Fruit fly (Drosophila melanogaster) whole organism, embryonic: ENCODE measurements around the gene CG5611.

Source experiments
- ATbp ChIP-seq: fragments of 200-800 bp; sonication (Bioruptor generic); optimal IDR thresholded peaks from 2 replicates; lab custom pipeline; 2017; ENCODE audit warnings: missing biosample characterization, mild to moderate bottlenecking, missing genetic modification characterization, missing genetic modification reagents
- Adf1 ChIP-seq: fragments of 200-800 bp; sonication (Bioruptor generic); IDR thresholded peaks from 2 replicates; pipeline ENCODE4 v1.3.6; 2022; ENCODE audit warnings: missing biosample characterization, missing genetic modification characterization
- Antp ChIP-seq: fragments of 200-800 bp; sonication (Bioruptor generic); optimal IDR thresholded peaks from 3 replicates; lab custom pipeline; 2016; ENCODE audit warnings: missing biosample characterization, missing genetic modification characterization
- CG1024 ChIP-seq: fragments of 200-800 bp; sonication (Bioruptor generic); IDR thresholded peaks from 2 replicates; pipeline ENCODE4 v1.3.6; 2022; ENCODE audit warnings: missing biosample characterization, missing genetic modification characterization
- CG10366 ChIP-seq: fragments of 200-800 bp; sonication (Bioruptor generic); IDR thresholded peaks from 2 replicates; pipeline ENCODE4 v1.3.6; 2022; ENCODE audit warnings: missing biosample characterization, missing genetic modification characterization
- CG13894 ChIP-seq: fragments of 200-800 bp; sonication (Bioruptor generic); optimal IDR thresholded peaks from 3 replicates; lab custom pipeline; 2018; ENCODE audit warnings: missing biosample characterization, mild to moderate bottlenecking, missing genetic modification characterization, moderate library complexity
- CG14014 ChIP-seq: fragments of 200-800 bp; sonication (Bioruptor generic); IDR thresholded peaks from 2 replicates; pipeline ENCODE4 v1.3.6; 2022; ENCODE audit warnings: missing biosample characterization, missing genetic modification characterization
- CG15269 ChIP-seq: fragments of 200-800 bp; sonication (Bioruptor generic); optimal IDR thresholded peaks from 2 replicates; lab custom pipeline; 2018; ENCODE audit warnings: missing biosample characterization, mild to moderate bottlenecking, missing genetic modification characterization, moderate library complexity
- CG16863 ChIP-seq: fragments of 200-800 bp; sonication (Bioruptor generic); optimal IDR thresholded peaks from 3 replicates; lab custom pipeline; 2016; ENCODE audit warnings: missing biosample characterization, missing genetic modification characterization
- CG2120 ChIP-seq: fragments of 200-800 bp; sonication (Bioruptor generic); optimal IDR thresholded peaks from 3 replicates; lab custom pipeline; 2016; ENCODE audit warnings: missing biosample characterization, missing genetic modification characterization
- CG2678 ChIP-seq: fragments of 200-800 bp; sonication (Bioruptor generic); optimal IDR thresholded peaks from 3 replicates; lab custom pipeline; 2019; ENCODE audit warnings: missing biosample characterization, mild to moderate bottlenecking, missing genetic modification characterization, moderate library complexity
- CG4404 ChIP-seq: fragments of 200-800 bp; sonication (Bioruptor generic); IDR thresholded peaks from 2 replicates; pipeline ENCODE4 v1.3.6; 2022; ENCODE audit warnings: missing biosample characterization, missing genetic modification characterization
- CG6175 ChIP-seq: fragments of 200-800 bp; sonication (Bioruptor generic); IDR thresholded peaks from 3 replicates; pipeline ENCODE4 v1.3.6; 2022; ENCODE audit warnings: missing biosample characterization, missing genetic modification characterization
- CG6254 ChIP-seq: fragments of 200-800 bp; sonication (Bioruptor generic); optimal IDR thresholded peaks from 3 replicates; lab custom pipeline; 2017; ENCODE audit warnings: mild to moderate bottlenecking, missing biosample characterization, missing genetic modification reagents, missing genetic modification characterization
- CG6654 ChIP-seq: fragments of 200-800 bp; sonication (Bioruptor generic); optimal IDR thresholded peaks from 2 replicates; lab custom pipeline; 2017; ENCODE audit warnings: missing biosample characterization, mild to moderate bottlenecking, missing genetic modification characterization
- CG6689 ChIP-seq: fragments of 200-800 bp; sonication (Bioruptor generic); IDR thresholded peaks from 2 replicates; pipeline ENCODE4 v1.3.6; 2022; ENCODE audit warnings: missing biosample characterization, missing genetic modification characterization
- CG7839 ChIP-seq: fragments of 200-800 bp; sonication (Bioruptor generic); optimal IDR thresholded peaks from 3 replicates; lab custom pipeline; 2018; ENCODE audit warnings: missing biosample characterization, mild to moderate bottlenecking, missing genetic modification characterization, moderate library complexity
- CG8944 ChIP-seq: fragments of 200-800 bp; sonication (Bioruptor generic); optimal IDR thresholded peaks from 3 replicates; lab custom pipeline; 2016; ENCODE audit warnings: missing biosample characterization, missing genetic modification characterization
- Meics ChIP-seq: fragments of 200-800 bp; sonication (Bioruptor generic); optimal IDR thresholded peaks from 2 replicates; lab custom pipeline; 2017; ENCODE audit warnings: missing biosample characterization, mild to moderate bottlenecking, missing genetic modification characterization
- Pdp1 ChIP-seq, 2 experiments: fragments of 200-800 bp; sonication (Bioruptor generic); optimal IDR thresholded peaks; 3 replicates each; lab custom pipeline; 2016; ENCODE audit warnings: missing biosample characterization in 2 of 2, missing genetic modification characterization in 2 of 2, mild to moderate bottlenecking in 1 of 2, moderate library complexity in 1 of 2
- Ravus ChIP-seq: fragments of 200-800 bp; sonication (Bioruptor generic); IDR thresholded peaks from 2 replicates; pipeline ENCODE4 v1.3.6; 2022; ENCODE audit warnings: missing biosample characterization, missing genetic modification characterization
- Sox102F ChIP-seq: fragments of 200-800 bp; sonication (Bioruptor generic); optimal IDR thresholded peaks from 2 replicates; lab custom pipeline; 2018; ENCODE audit warnings: missing biosample characterization, mild to moderate bottlenecking, missing genetic modification characterization, moderate library complexity
- Vsx1 ChIP-seq: fragments of 200-800 bp; sonication (Bioruptor generic); optimal IDR thresholded peaks from 2 replicates; lab custom pipeline; 2017; ENCODE audit warnings: missing biosample characterization, mild to moderate bottlenecking, missing genetic modification characterization, missing genetic modification reagents
- abd-A ChIP-seq: fragments of 200-800 bp; sonication (Bioruptor generic); optimal IDR thresholded peaks from 3 replicates; lab custom pipeline; 2019; ENCODE audit warnings: missing biosample characterization, mild to moderate bottlenecking, missing genetic modification characterization, moderate library complexity
- chinmo ChIP-seq: fragments of 200-800 bp; sonication (Bioruptor generic); IDR thresholded peaks from 4 replicates; pipeline ENCODE4 v1.3.6; 2022; ENCODE audit warnings: missing biosample characterization, missing genetic modification characterization; ENCODE audit not compliant: partially characterized antibody
- ci ChIP-seq: fragments of 200-800 bp; sonication (Bioruptor generic); IDR thresholded peaks from 3 replicates; pipeline ENCODE4 v1.3.6; 2022; ENCODE audit warnings: missing biosample characterization, missing genetic modification characterization
- croc ChIP-seq: fragments of 200-800 bp; sonication (Bioruptor generic); conservative IDR thresholded peaks from 3 replicates; pipeline ENCODE4 v1.3.6; 2022; ENCODE audit warnings: missing biosample characterization, missing genetic modification characterization
- dm ChIP-seq: fragments of 200-800 bp; sonication (Bioruptor generic); optimal IDR thresholded peaks from 3 replicates; lab custom pipeline; 2016; ENCODE audit warnings: missing biosample characterization, missing genetic modification characterization
- dpn ChIP-seq, 2 experiments: fragments of 200-800 bp; sonication (Bioruptor generic); optimal IDR thresholded peaks; 3 replicates each; lab custom pipeline; 2016; ENCODE audit warnings: missing biosample characterization in 2 of 2, missing genetic modification characterization in 2 of 2
- dysf ChIP-seq: fragments of 200-800 bp; sonication (Bioruptor generic); IDR thresholded peaks from 3 replicates; pipeline ENCODE4 v1.3.6; 2022; ENCODE audit warnings: missing biosample characterization, missing genetic modification characterization
- fd96Cb ChIP-seq: fragments of 200-800 bp; sonication (Bioruptor generic); optimal IDR thresholded peaks from 2 replicates; lab custom pipeline; 2018; ENCODE audit warnings: missing biosample characterization, mild to moderate bottlenecking, missing genetic modification characterization, moderate library complexity
- ftz-f1 ChIP-seq: fragments of 200-800 bp; sonication (Bioruptor generic); optimal IDR thresholded peaks from 2 replicates; lab custom pipeline; 2016; ENCODE audit warnings: missing biosample characterization, missing genetic modification characterization
- gro ChIP-seq: fragments of 200-800 bp; sonication (Bioruptor generic); optimal IDR thresholded peaks from 2 replicates; lab custom pipeline; 2016; ENCODE audit warnings: missing biosample characterization, missing genetic modification characterization
- hkb ChIP-seq, 2 experiments: fragments of 200-800 bp in 1 of 2; fragments of >200 bp in 1 of 2; sonication (Bioruptor generic) in 1 of 2; IDR thresholded peaks in 1 of 2; optimal IDR thresholded peaks in 1 of 2; 2 replicates each; pipeline versions ENCODE4 v1.3.6 to Lab custom; 2017 to 2022; ENCODE audit warnings: missing biosample characterization in 1 of 2, missing genetic modification characterization in 1 of 2
- insv ChIP-seq, 2 experiments: fragments of 200-800 bp; sonication (Bioruptor generic); optimal IDR thresholded peaks; 3 replicates each; lab custom pipeline; 2016 to 2018; ENCODE audit warnings: missing biosample characterization in 2 of 2, missing genetic modification characterization in 2 of 2
- lab ChIP-seq: fragments of 200-800 bp; sonication (Bioruptor generic); optimal IDR thresholded peaks from 3 replicates; lab custom pipeline; 2017; ENCODE audit warnings: missing biosample characterization, missing genetic modification characterization, mild to moderate bottlenecking, moderate library complexity, missing genetic modification reagents
- lmd ChIP-seq: fragments of 200-800 bp; sonication (Bioruptor generic); IDR thresholded peaks from 2 replicates; pipeline ENCODE4 v1.3.6; 2022; ENCODE audit warnings: missing biosample characterization, missing genetic modification characterization
- lov ChIP-seq, 2 experiments: fragments of 200-800 bp in 1 of 2; fragments of >200 bp in 1 of 2; sonication (Bioruptor generic) in 1 of 2; IDR thresholded peaks in 1 of 2; optimal IDR thresholded peaks in 1 of 2; 2 replicates in 1 of 2; 3 replicates in 1 of 2; pipeline versions ENCODE4 v1.3.6 to Lab custom; 2017 to 2022; ENCODE audit warnings: missing biosample characterization in 1 of 2, missing genetic modification characterization in 1 of 2
- mam ChIP-seq: fragments of 200-800 bp; sonication (Bioruptor generic); optimal IDR thresholded peaks from 3 replicates; lab custom pipeline; 2016; ENCODE audit warnings: missing biosample characterization, missing genetic modification characterization
- onecut ChIP-seq: fragments of 200-800 bp; sonication (Bioruptor generic); IDR thresholded peaks from 2 replicates; pipeline ENCODE4 v1.3.6; 2022; ENCODE audit warnings: missing biosample characterization, missing genetic modification characterization
- prd ChIP-seq, 3 experiments: fragments of >200 bp in 2 of 3; fragments of 200-800 bp in 1 of 3; sonication (Bioruptor generic) in 1 of 3; optimal IDR thresholded peaks in 2 of 3; IDR thresholded peaks in 1 of 3; 2 replicates in 2 of 3; 3 replicates in 1 of 3; pipeline versions ENCODE4 v1.3.6 to Lab custom; 2017 to 2022; ENCODE audit warnings: missing biosample characterization in 1 of 3, missing genetic modification characterization in 1 of 3
- ranshi ChIP-seq: fragments of 200-800 bp; sonication (Bioruptor generic); IDR thresholded peaks from 2 replicates; pipeline ENCODE4 v1.3.6; 2022; ENCODE audit warnings: missing biosample characterization, missing genetic modification characterization
- row ChIP-seq: fragments of 200-800 bp; sonication (Bioruptor generic); IDR thresholded peaks from 3 replicates; pipeline ENCODE4 v1.3.6; 2022; ENCODE audit warnings: missing biosample characterization, missing genetic modification characterization
- sd ChIP-seq: fragments of 200-800 bp; sonication (Bioruptor generic); optimal IDR thresholded peaks from 3 replicates; lab custom pipeline; 2018; ENCODE audit warnings: missing biosample characterization, mild to moderate bottlenecking, missing genetic modification characterization, moderate library complexity
- slbo ChIP-seq: fragments of 200-800 bp; sonication (Bioruptor generic); IDR thresholded peaks from 2 replicates; pipeline ENCODE4 v1.3.6; 2022; ENCODE audit warnings: missing biosample characterization, missing genetic modification characterization
- sr ChIP-seq: fragments of 200-800 bp; sonication (Bioruptor generic); IDR thresholded peaks from 3 replicates; pipeline ENCODE4 v1.3.6; 2022; ENCODE audit warnings: missing biosample characterization, missing genetic modification characterization

Gene CG5611

DNA sequence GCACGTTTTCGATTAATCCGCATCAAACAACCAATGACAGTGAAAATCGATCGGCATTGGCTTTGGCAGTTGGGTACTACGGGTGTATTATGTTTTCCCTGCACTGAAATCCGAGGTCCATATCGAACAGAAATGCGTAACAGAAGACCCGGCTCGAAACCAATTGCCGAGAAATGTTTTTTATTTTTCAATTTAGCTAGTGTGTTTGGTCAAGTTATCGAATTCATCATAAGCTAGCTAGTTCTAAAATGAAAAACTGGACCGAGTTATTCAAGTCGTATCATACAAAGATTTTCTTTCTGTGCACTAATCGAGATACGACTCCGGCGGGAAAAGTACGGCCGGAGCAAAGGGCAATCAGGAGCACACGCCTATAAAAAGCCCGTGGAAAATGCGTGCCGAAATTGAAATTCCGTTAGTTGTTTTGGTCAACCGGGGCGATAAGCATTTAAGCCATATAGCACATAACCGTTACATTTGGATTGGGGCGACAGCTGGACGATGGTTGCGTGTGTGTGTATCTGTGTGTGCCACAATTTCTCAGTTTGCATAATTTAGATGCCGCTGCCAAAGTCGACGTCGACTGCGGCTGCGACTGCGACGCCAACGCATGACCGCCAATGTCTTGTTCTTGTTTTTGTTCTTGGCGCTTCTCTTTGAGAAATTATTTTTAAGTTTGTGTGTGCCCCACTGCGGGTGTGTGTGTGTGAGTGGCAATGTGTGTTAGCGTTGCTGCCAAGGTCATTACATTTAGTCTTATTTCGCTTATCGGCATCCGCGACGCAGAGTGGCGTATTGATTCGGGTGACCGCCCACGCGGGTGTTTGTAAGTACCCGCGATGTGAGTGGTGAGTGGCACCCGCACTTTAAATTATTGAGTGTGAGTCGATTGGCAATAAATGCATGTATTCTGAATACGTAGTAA lies 26.5 kb downstream of the CG5611 start (continued):
- TF ChIP-seq chinmo (0 out of 4 replicates have a peak, but pooled peaks have one; percentile 41), sr (GFP tag; lab: Robert Waterston, UW) (peak; percentile 79; the same call in 2 of the 3 replicates), Antp (peak; percentile 9), CG7839 (tag; lab: Kevin White, UChicago) (peak; percentile 4), CG4404 (GFP tag; lab: Robert Waterston, UW) (no peak), Adf1 (GFP tag; lab: Robert Waterston, UW) (peak; percentile 93), prd (optimal IDR thresholded peaks at IDR 0.05; lab: Kevin White, UChicago) (no peak), prd (GFP tag; IDR thresholded peaks at IDR 0.05; lab: Robert Waterston, UW) (0 out of 3 replicates have a peak, but pooled peaks have one; percentile 11), abd-A (tag; lab: Kevin White, UChicago) (peak; percentile 3), gro (GFP tag; lab: Kevin White, UChicago) (peak; percentile 12), row (GFP tag; lab: Robert Waterston, UW) (peak; percentile 42; the same call in 2 of the 3 replicates), ranshi (GFP tag; lab: Robert Waterston, UW) (0 out of 2 replicates have a peak, but pooled peaks have one; percentile 7), lov (optimal IDR thresholded peaks at IDR 0.05; lab: Kevin White, UChicago) (no peak), lov (GFP tag; IDR thresholded peaks at IDR 0.05; lab: Robert Waterston, UW) (no peak), Meics (peak; percentile 27), lab (GFP tag; lab: Kevin White, UChicago) (peak; percentile 15), CG6654 (GFP tag; lab: Kevin White, UChicago) (no peak), CG6175 (GFP tag; lab: Robert Waterston, UW) (peak; percentile 72; the same call in 1 of the 3 replicates), fd96Cb (tag; lab: Kevin White, UChicago) (peak; percentile 8), CG10366 (GFP tag; lab: Robert Waterston, UW) (peak; percentile 10; the same call in 1 of the 2 replicates), CG14014 (peak; percentile 20; the same call in 1 of the 2 replicates), hkb (optimal IDR thresholded peaks at IDR 0.05; lab: Kevin White, UChicago) (no peak), hkb (GFP tag; IDR thresholded peaks at IDR 0.05; lab: Robert Waterston, UW) (peak; percentile 55), Pdp1 (GFP tag; optimal IDR thresholded peaks at IDR 0.05; lab: Kevin White, UChicago) (peak in 1 of 2 experiments; percentile 55), ATbp (GFP tag; lab: Kevin White, UChicago) (no peak), Vsx1 (GFP tag; lab: Kevin White, UChicago) (no peak), insv (GFP tag; optimal IDR thresholded peaks at IDR 0.05; lab: Kevin White, UChicago) (no peak), CG1024 (GFP tag; lab: Robert Waterston, UW) (no peak), CG2678 (peak; percentile 48), Ravus (GFP tag; lab: Robert Waterston, UW) (no peak), dpn (GFP tag; optimal IDR thresholded peaks at IDR 0.05; lab: Kevin White, UChicago) (no peak), lmd (GFP tag; lab: Robert Waterston, UW) (peak; percentile 18; the same call in 1 of the 2 replicates), onecut (GFP tag; lab: Robert Waterston, UW) (peak; percentile 64), dysf (0 out of 3 replicates have a peak, but pooled peaks have one; percentile 19), sd (tag; lab: Kevin White, UChicago) (peak; percentile 5), CG6689 (GFP tag; lab: Robert Waterston, UW) (no peak), Sox102F (peak; percentile 17), CG8944 (GFP tag; lab: Kevin White, UChicago) (no peak), CG6254 (GFP tag; lab: Kevin White, UChicago) (no peak), dm (GFP tag; lab: Kevin White, UChicago) (no peak), mam (peak; percentile 15), ci (GFP tag; lab: Robert Waterston, UW) (peak; percentile 56; the same call in 2 of the 3 replicates), CG16863 (GFP tag; lab: Kevin White, UChicago) (no peak), slbo (GFP tag; lab: Robert Waterston, UW) (0 out of 2 replicates have a peak, but pooled peaks have one; percentile 7), CG13894 (tag; lab: Kevin White, UChicago) (peak; percentile 14), ftz-f1 (GFP tag; lab: Kevin White, UChicago) (peak; percentile 58), CG15269 (peak; percentile 12), CG2120 (GFP tag; lab: Kevin White, UChicago) (peak; percentile 19), croc (no peak)
